Fruit fly (Drosophila melanogaster): ENCODE data around the gene Srp14.

- TF ChIP-seq CG8478 (optimal IDR thresholded peaks at IDR 0.05) = no peak
- TF ChIP-seq CTCF (optimal IDR thresholded peaks at IDR 0.05) = no peak
Observed at dm6 chr3R:20616801-20617200, 36.9 kb downstream of the Srp14 start, which contains the start of gene CG15923.

Data from S2 (cell line).